Worm (Caenorhabditis elegans) whole organism, late embryonic: Measurements from ENCODE around the gene sru-4.

Experiments
- ama-1 ChIP-seq: fragments of 150-350 bp; optimal IDR thresholded peaks from 2 replicates; lab custom pipeline; 2014
- ceh-19 ChIP-seq: fragments of 200-800 bp; sonication (Bioruptor generic); optimal IDR thresholded peaks from 2 replicates; lab custom pipeline; 2018; ENCODE audit warnings: mild to moderate bottlenecking, missing genetic modification characterization, missing compliant biosample characterization
- ceh-45 ChIP-seq: fragments of 200-800 bp; sonication (Bioruptor generic); IDR thresholded peaks from 2 replicates; pipeline ENCODE4 v1.3.6; 2022; ENCODE audit warnings: missing genetic modification reagents, missing genetic modification characterization, missing compliant biosample characterization
- ets-4 ChIP-seq: sonication (generic microtip); optimal IDR thresholded peaks from 2 replicates; lab custom pipeline; 2016; ENCODE audit warnings: missing genetic modification characterization, missing compliant biosample characterization
- hlh-13 ChIP-seq: fragments of 200-800 bp; sonication (Bioruptor generic); optimal IDR thresholded peaks from 2 replicates; lab custom pipeline; 2018; ENCODE audit warnings: mild to moderate bottlenecking, missing genetic modification characterization, missing compliant biosample characterization
- pax-1 ChIP-seq: fragments of 150-350 bp; optimal IDR thresholded peaks from 2 replicates; lab custom pipeline; 2014; ENCODE audit warnings: missing biosample characterization, missing genetic modification characterization
- pha-4 ChIP-seq: fragments of 150-350 bp; optimal IDR thresholded peaks from 2 replicates; lab custom pipeline; 2018; ENCODE audit warnings: missing biosample characterization, missing genetic modification reagents, missing genetic modification characterization
- tbx-2 ChIP-seq: sonication (generic microtip); optimal IDR thresholded peaks from 2 replicates; lab custom pipeline; 2016; ENCODE audit warnings: missing genetic modification characterization, missing compliant biosample characterization
- unc-86 ChIP-seq: sonication (generic microtip); optimal IDR thresholded peaks from 2 replicates; lab custom pipeline; 2016; ENCODE audit warnings: missing genetic modification characterization, missing compliant biosample characterization

ce11 chrIV:9499636-9500035, 1.4 kb downstream of the sru-4 start:
- no peak for TF ChIP-seq unc-86 (tag; lab: Kevin White, UChicago)
- TF ChIP-seq tbx-2 (tag; lab: Kevin White, UChicago) = no peak
- no peak for TF ChIP-seq ama-1 (lab: Kevin White, UChicago)
- TF ChIP-seq pax-1 (tag; lab: Kevin White, UChicago) = no peak
- TF ChIP-seq ets-4 = no peak
- no peak for TF ChIP-seq ceh-45 (GFP tag; lab: Robert Waterston, UW)
- TF ChIP-seq hlh-13 (GFP tag; lab: Kevin White, UChicago) = no peak
- TF ChIP-seq ceh-19 (GFP tag; lab: Kevin White, UChicago) = no peak
- TF ChIP-seq pha-4 (tag; lab: Kevin White, UChicago) = no peak
